Worm (Caenorhabditis elegans) whole organism, young adult: ENCODE results near the gene F26D2.3.

Experiments
- B0019.2 ChIP-seq: fragments of 200-800 bp; sonication (Bioruptor generic); conservative IDR thresholded peaks from 2 replicates; pipeline ENCODE4 v1.3.6; 2022; ENCODE audit warnings: missing genetic modification reagents, missing genetic modification characterization, missing compliant biosample characterization
- C17E4.6 ChIP-seq: fragments of 200-800 bp; sonication (Bioruptor generic); IDR thresholded peaks from 2 replicates; pipeline ENCODE4 v1.3.6; 2022; ENCODE audit warnings: missing genetic modification reagents, missing genetic modification characterization, missing compliant biosample characterization
- F55B11.4 ChIP-seq: sonication (generic microtip); optimal IDR thresholded peaks from 2 replicates; lab custom pipeline; 2016; ENCODE audit warnings: missing compliant biosample characterization, missing genetic modification characterization, borderline replicate concordance; ENCODE audit not compliant: insufficient read depth
- T07F8.4 ChIP-seq: sonication (generic microtip); optimal IDR thresholded peaks from 2 replicates; lab custom pipeline; 2016; ENCODE audit warnings: mild to moderate bottlenecking, missing genetic modification characterization, moderate library complexity, missing compliant biosample characterization
- T26A5.8 ChIP-seq: sonication (generic microtip); optimal IDR thresholded peaks from 2 replicates; lab custom pipeline; 2016; ENCODE audit warnings: missing genetic modification characterization, missing compliant biosample characterization
- Y95B8A.8 ChIP-seq: fragments of 200-800 bp; sonication (Bioruptor generic); IDR thresholded peaks from 2 replicates; pipeline ENCODE4 v1.3.6; 2022; ENCODE audit warnings: missing genetic modification reagents, missing genetic modification characterization, missing compliant biosample characterization
- atf-7 ChIP-seq: sonication (generic microtip); optimal IDR thresholded peaks from 2 replicates; lab custom pipeline; 2017; ENCODE audit warnings: mild to moderate bottlenecking, missing genetic modification characterization, missing compliant biosample characterization
- attf-6 ChIP-seq: fragments of 200-800 bp; sonication (Bioruptor generic); IDR thresholded peaks from 2 replicates; pipeline ENCODE4 v1.3.6; 2022; ENCODE audit warnings: missing genetic modification reagents, missing genetic modification characterization, missing compliant biosample characterization
- bed-2 ChIP-seq: fragments of 200-800 bp; sonication (Bioruptor generic); IDR thresholded peaks from 2 replicates; pipeline ENCODE4 v1.3.6; 2022; ENCODE audit warnings: missing genetic modification reagents, missing genetic modification characterization, missing compliant biosample characterization
- ceh-40 ChIP-seq: fragments of 200-800 bp; sonication (Bioruptor generic); IDR thresholded peaks from 2 replicates; pipeline ENCODE4 v1.3.6; 2022; ENCODE audit warnings: missing genetic modification characterization, missing compliant biosample characterization
- egl-18 ChIP-seq: fragments of 200-800 bp; sonication (Bioruptor generic); IDR thresholded peaks from 2 replicates; pipeline ENCODE4 v1.3.6; 2022; ENCODE audit warnings: missing genetic modification reagents, missing genetic modification characterization, missing compliant biosample characterization
- egrh-3 ChIP-seq: fragments of 200-800 bp; sonication (Bioruptor generic); IDR thresholded peaks from 2 replicates; pipeline ENCODE4 v1.3.6; 2022; ENCODE audit warnings: missing genetic modification reagents, missing genetic modification characterization, missing compliant biosample characterization
- ets-4 ChIP-seq: fragments of 200-800 bp; sonication (Bioruptor generic); optimal IDR thresholded peaks from 2 replicates; lab custom pipeline; 2018; ENCODE audit warnings: mild to moderate bottlenecking, missing genetic modification characterization, missing compliant biosample characterization
- fkh-3 ChIP-seq: sonication (generic microtip); optimal IDR thresholded peaks from 2 replicates; lab custom pipeline; 2016; ENCODE audit warnings: mild to moderate bottlenecking, missing genetic modification characterization, missing compliant biosample characterization
- hlh-12 ChIP-seq: sonication (generic microtip); optimal IDR thresholded peaks from 2 replicates; lab custom pipeline; 2016; ENCODE audit warnings: missing genetic modification characterization, missing compliant biosample characterization
- hmg-20 ChIP-seq: fragments of 200-800 bp; sonication (Bioruptor generic); IDR thresholded peaks from 2 replicates; pipeline ENCODE4 v1.3.6; 2022; ENCODE audit warnings: missing genetic modification reagents, missing genetic modification characterization, missing compliant biosample characterization
- let-526 ChIP-seq: fragments of 200-800 bp; sonication (Bioruptor generic); IDR thresholded peaks from 2 replicates; pipeline ENCODE4 v1.3.6; 2022; ENCODE audit warnings: missing genetic modification reagents, missing genetic modification characterization, missing compliant biosample characterization
- madf-8 ChIP-seq: fragments of 200-800 bp; sonication (Bioruptor generic); conservative IDR thresholded peaks from 2 replicates; pipeline ENCODE4 v1.3.6; 2022; ENCODE audit warnings: missing genetic modification reagents, missing genetic modification characterization, missing compliant biosample characterization
- mel-28 ChIP-seq: sonication (generic microtip); optimal IDR thresholded peaks from 2 replicates; lab custom pipeline; 2016; ENCODE audit warnings: borderline replicate concordance, mild to moderate bottlenecking, missing genetic modification characterization, missing compliant biosample characterization
- nfyb-1 ChIP-seq: fragments of 200-800 bp; sonication (Bioruptor generic); IDR thresholded peaks from 2 replicates; pipeline ENCODE4 v1.3.6; 2022; ENCODE audit warnings: missing genetic modification reagents, missing genetic modification characterization, missing compliant biosample characterization
- nhr-27 ChIP-seq: fragments of 200-800 bp; sonication (Bioruptor generic); optimal IDR thresholded peaks from 2 replicates; lab custom pipeline; 2018; ENCODE audit warnings: mild to moderate bottlenecking, missing genetic modification characterization, moderate library complexity, missing compliant biosample characterization
- nhr-90 ChIP-seq: sonication (generic microtip); optimal IDR thresholded peaks from 2 replicates; lab custom pipeline; 2016; ENCODE audit warnings: missing genotype, mild to moderate bottlenecking, missing genetic modification characterization, missing compliant biosample characterization
- pha-4 ChIP-seq: fragments of 150-350 bp; sonication (generic microtip); optimal IDR thresholded peaks from 2 replicates; lab custom pipeline; 2014; ENCODE audit warnings: missing biosample characterization, missing genetic modification reagents, missing genetic modification characterization
- rec-8 ChIP-seq, 2 experiments: sonication (generic microtip); optimal IDR thresholded peaks; 2 replicates each; lab custom pipeline; 2016; ENCODE audit warnings: mild to moderate bottlenecking in 2 of 2, missing genetic modification characterization in 2 of 2, missing genetic modification reagents in 2 of 2, missing genotype in 2 of 2, missing biosample characterization in 1 of 2, missing compliant biosample characterization in 1 of 2, moderate library complexity in 1 of 2
- repo-1 ChIP-seq: sonication (generic microtip); optimal IDR thresholded peaks from 2 replicates; lab custom pipeline; 2017; ENCODE audit warnings: mild to moderate bottlenecking, missing genetic modification characterization, missing compliant biosample characterization
- snpc-1.3 ChIP-seq: sonication (generic microtip); optimal IDR thresholded peaks from 2 replicates; lab custom pipeline; 2017; ENCODE audit warnings: missing genetic modification characterization, mild to moderate bottlenecking, missing compliant biosample characterization, antibody characterized with exemption, moderate library complexity, missing genotype, missing genetic modification reagents; ENCODE audit not compliant: insufficient read depth
- snpc-4 ChIP-seq, 5 experiments: fragments of 150-350 bp in 1 of 5; sonication (generic microtip) in 4 of 5; optimal IDR thresholded peaks; 2 replicates each; lab custom pipeline; 2014 to 2018; ENCODE audit warnings: missing genetic modification characterization in 5 of 5, missing biosample characterization in 3 of 5, antibody characterized with exemption in 2 of 5, mild to moderate bottlenecking in 2 of 5, missing compliant biosample characterization in 2 of 5, missing genotype in 2 of 5, moderate library complexity in 2 of 5, missing genetic modification reagents in 1 of 5
- somi-1 ChIP-seq: fragments of 200-800 bp; sonication (Bioruptor generic); optimal IDR thresholded peaks from 2 replicates; lab custom pipeline; 2018; ENCODE audit warnings: mild to moderate bottlenecking, missing genetic modification characterization, missing compliant biosample characterization
- unc-130 ChIP-seq: sonication (generic microtip); optimal IDR thresholded peaks from 2 replicates; lab custom pipeline; 2016; ENCODE audit warnings: missing genetic modification reagents, missing genetic modification characterization, missing compliant biosample characterization
- zfh-2 ChIP-seq: fragments of 200-800 bp; sonication (Bioruptor generic); conservative IDR thresholded peaks from 2 replicates; pipeline ENCODE4 v1.3.6; 2022; ENCODE audit warnings: missing genetic modification reagents, missing genetic modification characterization, missing compliant biosample characterization
- zim-3 ChIP-seq: sonication (generic microtip); optimal IDR thresholded peaks from 2 replicates; lab custom pipeline; 2017; ENCODE audit warnings: mild to moderate bottlenecking, missing genetic modification characterization, moderate library complexity, missing compliant biosample characterization
- ztf-28 ChIP-seq: fragments of 200-800 bp; sonication (Bioruptor generic); IDR thresholded peaks from 2 replicates; pipeline ENCODE4 v1.3.6; 2022; ENCODE audit warnings: missing genetic modification reagents, missing genetic modification characterization, missing compliant biosample characterization
- ztf-3 ChIP-seq: fragments of 200-800 bp; sonication (Bioruptor generic); optimal IDR thresholded peaks from 2 replicates; lab custom pipeline; 2018; ENCODE audit warnings: mild to moderate bottlenecking, missing genetic modification characterization, missing compliant biosample characterization
- ztf-6 ChIP-seq: fragments of 200-800 bp; sonication (Bioruptor generic); IDR thresholded peaks from 2 replicates; pipeline ENCODE4 v1.3.6; 2022; ENCODE audit warnings: missing genetic modification reagents, missing genetic modification characterization, missing compliant biosample characterization

F26D2.3 gene

DNA sequence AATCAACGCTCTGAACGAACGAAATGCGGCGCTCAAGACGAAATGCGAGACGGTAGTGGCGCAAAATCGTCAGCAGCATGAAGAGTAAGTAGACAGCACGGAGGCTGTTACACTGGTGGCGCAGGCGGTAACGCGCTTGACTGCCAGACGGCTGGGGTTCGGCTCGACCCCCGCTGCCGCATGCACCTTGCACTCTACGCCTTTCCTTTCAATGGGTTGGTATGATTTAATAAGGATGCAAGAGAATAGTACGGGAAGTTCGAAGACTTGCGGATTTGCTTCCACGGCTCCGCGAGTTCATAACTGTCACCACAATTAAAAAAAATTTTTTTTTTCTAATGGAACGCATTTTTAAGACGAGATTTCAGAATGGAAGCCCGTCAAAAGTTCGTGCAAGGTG lies 37.7 kb upstream of the F26D2.3 start (continued):
- TF ChIP-seq repo-1 (tag; lab: Kevin White, UChicago): peak; percentile 89
- TF ChIP-seq nhr-90 (tag; lab: Kevin White, UChicago): peak; percentile 95
- peak; percentile 49; the same call in 1 of the 2 replicates for TF ChIP-seq ztf-6 (GFP tag; lab: Robert Waterston, UW)
- TF ChIP-seq T07F8.4 (tag; lab: Kevin White, UChicago): peak; percentile 82
- peak; percentile 45 for TF ChIP-seq somi-1 (GFP tag; lab: Kevin White, UChicago)
- TF ChIP-seq Y95B8A.8 (GFP tag; lab: Robert Waterston, UW): peak; percentile 87
- TF ChIP-seq zim-3: peak; percentile 83
- TF ChIP-seq nfyb-1 (GFP tag; lab: Robert Waterston, UW): peak; percentile 88
- TF ChIP-seq ceh-40 (GFP tag; lab: Robert Waterston, UW): no peak
- peak; percentile 70; the same call in 1 of the 2 replicates for TF ChIP-seq let-526
- no peak for TF ChIP-seq F55B11.4 (tag; lab: Kevin White, UChicago)
- no peak for TF ChIP-seq pha-4 (tag; lab: Kevin White, UChicago)
- peak; percentile 68 for TF ChIP-seq atf-7 (tag; lab: Kevin White, UChicago)
- TF ChIP-seq hmg-20 (GFP tag; lab: Robert Waterston, UW): peak; percentile 84
- TF ChIP-seq attf-6 (GFP tag; lab: Robert Waterston, UW): peak; percentile 88
- peak; percentile 85 for TF ChIP-seq T26A5.8 (tag; lab: Kevin White, UChicago)
- TF ChIP-seq ets-4 (GFP tag; lab: Kevin White, UChicago): peak; percentile 71
- peak; percentile 67 for TF ChIP-seq nhr-27 (tag; lab: Kevin White, UChicago)
- 0 out of 2 replicates have a peak, but pooled peaks have one; percentile 10 for TF ChIP-seq madf-8 (GFP tag; lab: Robert Waterston, UW)
- peak; percentile 88 for TF ChIP-seq fkh-3 (tag; lab: Kevin White, UChicago)

ce11 chrV:16374676-16375075 lies 33.1 kb upstream of the F26D2.3 start, which contains the start of gene srv-34:
TSS of gene srv-34 (minus strand) at chrV:16374776.
- no peak for TF ChIP-seq bed-2 (GFP tag; lab: Robert Waterston, UW)
- TF ChIP-seq pha-4 (tag; lab: Kevin White, UChicago): no peak
- TF ChIP-seq rec-8 (tag; optimal IDR thresholded peaks at IDR 0.05; lab: Kevin White, UChicago): no peak

ce11 chrV:16376430-16376948 lies 31.3 kb upstream of the F26D2.3 start:
- no peak for TF ChIP-seq ztf-28 (GFP tag; lab: Robert Waterston, UW)
- no peak for TF ChIP-seq zim-3
- TF ChIP-seq egrh-3: peak; percentile 93
- TF ChIP-seq snpc-1.3 (tag; lab: Kevin White, UChicago): no peak
- TF ChIP-seq mel-28 (tag; lab: Kevin White, UChicago): no peak
- TF ChIP-seq zfh-2 (GFP tag; lab: Robert Waterston, UW): peak; percentile 86
- TF ChIP-seq unc-130 (GFP tag; lab: Kevin White, UChicago): no peak
- TF ChIP-seq ztf-3 (GFP tag; lab: Kevin White, UChicago): no peak
- TF ChIP-seq, all 124 proteins: peak for 2

DNA sequence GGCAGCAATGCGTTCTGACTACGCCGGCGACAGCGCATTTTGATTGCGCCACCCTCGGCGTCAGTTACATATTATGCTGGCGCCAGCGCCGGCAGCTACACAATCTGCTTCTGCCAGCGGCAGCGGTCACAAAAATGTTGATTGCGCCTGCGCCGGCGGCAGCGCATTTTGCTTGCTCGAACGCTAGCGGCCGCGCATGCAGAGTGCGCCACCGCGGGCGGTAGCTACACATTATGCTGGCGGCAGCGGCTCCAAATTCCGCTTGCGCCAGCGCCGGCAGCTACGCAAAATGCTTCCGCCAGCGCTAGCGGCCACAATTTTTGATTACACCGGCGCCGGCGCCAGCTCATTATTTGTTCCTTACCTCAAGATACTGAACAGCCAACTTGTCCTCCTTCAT lies 30.6 kb upstream of the F26D2.3 start:
- TF ChIP-seq fkh-3 (tag; lab: Kevin White, UChicago): peak; percentile 5
- TF ChIP-seq hlh-12 (tag; lab: Kevin White, UChicago): no peak
- TF ChIP-seq snpc-4 (GFP tag; optimal IDR thresholded peaks at IDR 0.05; lab: Kevin White, UChicago): no peak
- no peak for TF ChIP-seq snpc-4 (tag; optimal IDR thresholded peaks at IDR 0.05; lab: Kevin White, UChicago)
- peak; percentile 64; the same call in 1 of the 2 replicates for TF ChIP-seq egrh-3
- TF ChIP-seq C17E4.6 (GFP tag; lab: Robert Waterston, UW): 0 out of 2 replicates have a peak, but pooled peaks have one; percentile 46
- TF ChIP-seq zfh-2 (GFP tag; lab: Robert Waterston, UW): peak; percentile 68
- no peak for TF ChIP-seq B0019.2 (GFP tag; lab: Robert Waterston, UW)
- no peak for TF ChIP-seq egl-18
- TF ChIP-seq, all 124 proteins: peak for 4
